Worm (Caenorhabditis elegans) whole organism, young adult: ENCODE measurements around the gene T22D1.17.
"Not testable (repeated sequence)": the region's sequence is repeated elsewhere in the genome, so short reads cannot be mapped to it uniquely, and the experiment has no call there.

Experiments
- F23B12.7 ChIP-seq: sonication (generic microtip); optimal IDR thresholded peaks from 2 replicates; lab custom pipeline; 2017; ENCODE audit warnings: missing genetic modification characterization, mild to moderate bottlenecking, missing compliant biosample characterization, antibody characterized with exemption, moderate library complexity; ENCODE audit not compliant: insufficient read depth
- attf-5 ChIP-seq: fragments of 200-800 bp; sonication (Bioruptor generic); optimal IDR thresholded peaks from 2 replicates; lab custom pipeline; 2018; ENCODE audit warnings: mild to moderate bottlenecking, missing genetic modification characterization, missing compliant biosample characterization
- lin-54 ChIP-seq: fragments of 200-800 bp; sonication (Bioruptor generic); optimal IDR thresholded peaks from 2 replicates; lab custom pipeline; 2018; ENCODE audit warnings: mild to moderate bottlenecking, missing genetic modification characterization, missing compliant biosample characterization

DNA sequence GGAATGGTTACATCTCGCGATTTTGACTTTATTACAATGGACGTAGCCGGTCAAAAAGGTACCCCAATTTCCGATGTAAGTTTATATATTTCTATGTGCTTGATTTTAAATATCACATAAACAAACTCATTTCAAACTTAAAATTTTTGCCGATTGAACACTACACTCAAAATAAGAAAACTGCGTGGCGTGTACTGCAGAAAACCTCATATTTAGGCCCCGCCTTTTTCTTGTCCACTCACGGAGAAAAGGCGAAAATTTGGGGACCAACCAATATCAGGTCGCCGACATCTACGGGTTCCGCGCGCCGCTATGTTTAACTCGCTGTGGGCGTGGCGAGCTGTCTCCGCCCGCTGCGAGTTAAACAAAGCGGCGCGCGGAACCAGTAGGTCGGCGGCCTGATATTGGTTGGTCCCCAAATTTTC lies 8.4 kb downstream of the T22D1.17 start:
- not testable (repeated sequence) for TF ChIP-seq attf-5 (GFP tag; lab: Kevin White, UChicago); lin-54 (GFP tag; lab: Kevin White, UChicago); F23B12.7 (tag; lab: Kevin White, UChicago)
